Fruit fly (Drosophila melanogaster) whole organism, embryonic: ENCODE results near the gene CG4660.

Source experiments
- CG10147 ChIP-seq: fragments of 200-800 bp; sonication (Bioruptor generic); optimal IDR thresholded peaks from 2 replicates; lab custom pipeline; 2019; ENCODE audit warnings: missing biosample characterization, mild to moderate bottlenecking, missing genetic modification characterization, moderate library complexity
- CG10209 ChIP-seq: fragments of 200-800 bp; sonication (Bioruptor generic); optimal IDR thresholded peaks from 3 replicates; lab custom pipeline; 2017; ENCODE audit warnings: missing biosample characterization, mild to moderate bottlenecking, missing genetic modification characterization, missing genetic modification reagents
- CG15073 ChIP-seq: fragments of 200-800 bp; sonication (Bioruptor generic); optimal IDR thresholded peaks from 2 replicates; lab custom pipeline; 2016; ENCODE audit warnings: missing biosample characterization, missing genetic modification characterization
- CG15479 ChIP-seq: fragments of 200-800 bp; sonication (Bioruptor generic); optimal IDR thresholded peaks from 3 replicates; lab custom pipeline; 2019; ENCODE audit warnings: missing biosample characterization, mild to moderate bottlenecking, missing genetic modification characterization, moderate library complexity
- CG15696 ChIP-seq: fragments of 200-800 bp; sonication (Bioruptor generic); optimal IDR thresholded peaks from 2 replicates; lab custom pipeline; 2019; ENCODE audit warnings: missing biosample characterization, mild to moderate bottlenecking, missing genetic modification characterization, moderate library complexity
- CG16863 ChIP-seq: fragments of 200-800 bp; sonication (Bioruptor generic); optimal IDR thresholded peaks from 3 replicates; lab custom pipeline; 2016; ENCODE audit warnings: missing biosample characterization, missing genetic modification characterization
- CG18476 ChIP-seq: fragments of 200-800 bp; sonication (Bioruptor generic); optimal IDR thresholded peaks from 2 replicates; lab custom pipeline; 2016; ENCODE audit warnings: missing biosample characterization, mild to moderate bottlenecking, missing genetic modification characterization
- CG2202 ChIP-seq: fragments of 200-800 bp; sonication (Bioruptor generic); optimal IDR thresholded peaks from 2 replicates; lab custom pipeline; 2018; ENCODE audit warnings: missing biosample characterization, mild to moderate bottlenecking, missing genetic modification characterization
- CG30020 ChIP-seq: fragments of 200-800 bp; optimal IDR thresholded peaks from 2 replicates; lab custom pipeline; 2019; ENCODE audit warnings: missing biosample characterization, mild to moderate bottlenecking, missing genetic modification characterization, moderate library complexity
- CG3065 ChIP-seq: fragments of 200-800 bp; sonication (Bioruptor generic); optimal IDR thresholded peaks from 2 replicates; lab custom pipeline; 2016; ENCODE audit warnings: missing biosample characterization, missing genetic modification characterization
- CG32532 ChIP-seq: fragments of 200-800 bp; sonication (Bioruptor generic); IDR thresholded peaks from 2 replicates; pipeline ENCODE4 v1.3.6; 2022; ENCODE audit warnings: missing biosample characterization, missing genetic modification characterization
- CG34224 ChIP-seq: fragments of 200-800 bp; sonication (Bioruptor generic); IDR thresholded peaks from 3 replicates; pipeline ENCODE4 v1.3.6; 2022; ENCODE audit warnings: missing biosample characterization, missing genetic modification characterization; ENCODE audit not compliant: partially characterized antibody
- CG34376 ChIP-seq: fragments of 200-800 bp; sonication (Bioruptor generic); optimal IDR thresholded peaks from 2 replicates; lab custom pipeline; 2018; ENCODE audit warnings: missing biosample characterization, mild to moderate bottlenecking, missing genetic modification characterization
- CG4360 ChIP-seq: fragments of 200-800 bp; sonication (Bioruptor generic); IDR thresholded peaks from 2 replicates; pipeline ENCODE4 v1.3.6; 2022; ENCODE audit warnings: missing biosample characterization, missing genetic modification characterization
- CG4730 ChIP-seq: fragments of 200-800 bp; sonication (Bioruptor generic); IDR thresholded peaks from 2 replicates; pipeline ENCODE4 v1.3.6; 2022; ENCODE audit warnings: missing biosample characterization, missing genetic modification characterization
- CG5953 ChIP-seq: fragments of 200-800 bp; sonication (Bioruptor generic); IDR thresholded peaks from 2 replicates; pipeline ENCODE4 v1.3.6; 2022; ENCODE audit warnings: missing biosample characterization, missing genetic modification characterization
- CG6689 ChIP-seq: fragments of 200-800 bp; sonication (Bioruptor generic); IDR thresholded peaks from 2 replicates; pipeline ENCODE4 v1.3.6; 2022; ENCODE audit warnings: missing biosample characterization, missing genetic modification characterization
- CG7556 ChIP-seq: fragments of 200-800 bp; sonication (Bioruptor generic); optimal IDR thresholded peaks from 2 replicates; lab custom pipeline; 2017; ENCODE audit warnings: missing biosample characterization, mild to moderate bottlenecking, missing genetic modification characterization
- CG7745 ChIP-seq: fragments of 200-800 bp; sonication (Bioruptor generic); optimal IDR thresholded peaks from 2 replicates; lab custom pipeline; 2018; ENCODE audit warnings: missing biosample characterization, mild to moderate bottlenecking, missing genetic modification characterization, moderate library complexity
- CHES-1-like ChIP-seq: fragments of 200-800 bp; sonication (Bioruptor generic); optimal IDR thresholded peaks from 2 replicates; lab custom pipeline; 2016; ENCODE audit warnings: missing biosample characterization, missing genetic modification characterization
- CoRest ChIP-seq: fragments of 200-800 bp; sonication (Bioruptor generic); optimal IDR thresholded peaks from 3 replicates; lab custom pipeline; 2018; ENCODE audit warnings: missing biosample characterization, mild to moderate bottlenecking, missing genetic modification characterization, moderate library complexity
- Dad ChIP-seq: fragments of 200-800 bp; sonication (Bioruptor generic); optimal IDR thresholded peaks from 3 replicates; lab custom pipeline; 2016; ENCODE audit warnings: missing biosample characterization, missing genetic modification characterization
- Hr51 ChIP-seq, 2 experiments: fragments of 200-800 bp; sonication (Bioruptor generic); optimal IDR thresholded peaks; 2 replicates in 1 of 2; 3 replicates in 1 of 2; lab custom pipeline; 2016 to 2018; ENCODE audit warnings: missing biosample characterization in 2 of 2, missing genetic modification characterization in 2 of 2, mild to moderate bottlenecking in 1 of 2, moderate library complexity in 1 of 2
- Kr ChIP-seq: fragments of 200-800 bp; sonication (Bioruptor generic); optimal IDR thresholded peaks from 2 replicates; lab custom pipeline; 2017; ENCODE audit warnings: missing biosample characterization, mild to moderate bottlenecking, missing genetic modification characterization
- Mrtf ChIP-seq: fragments of 200-800 bp; sonication (Bioruptor generic); IDR thresholded peaks from 3 replicates; pipeline ENCODE4 v1.3.6; 2022; ENCODE audit warnings: missing biosample characterization, missing genetic modification characterization
- NfI ChIP-seq: fragments of 200-800 bp; sonication (Bioruptor generic); optimal IDR thresholded peaks from 3 replicates; lab custom pipeline; 2018; ENCODE audit warnings: missing biosample characterization, mild to moderate bottlenecking, missing genetic modification characterization, moderate library complexity
- Pdp1 ChIP-seq, 2 experiments: fragments of 200-800 bp; sonication (Bioruptor generic); optimal IDR thresholded peaks; 3 replicates each; lab custom pipeline; 2016; ENCODE audit warnings: missing biosample characterization in 2 of 2, missing genetic modification characterization in 2 of 2, mild to moderate bottlenecking in 1 of 2, moderate library complexity in 1 of 2
- Sox102F ChIP-seq: fragments of 200-800 bp; sonication (Bioruptor generic); optimal IDR thresholded peaks from 2 replicates; lab custom pipeline; 2018; ENCODE audit warnings: missing biosample characterization, mild to moderate bottlenecking, missing genetic modification characterization, moderate library complexity
- Spps ChIP-seq: fragments of 200-800 bp; sonication (Bioruptor generic); optimal IDR thresholded peaks from 2 replicates; lab custom pipeline; 2018; ENCODE audit warnings: missing biosample characterization, mild to moderate bottlenecking, missing genetic modification characterization
- bsh ChIP-seq, 2 experiments: fragments of 200-800 bp; sonication (Bioruptor generic); optimal IDR thresholded peaks; 2 replicates each; lab custom pipeline; 2017 to 2018; ENCODE audit warnings: mild to moderate bottlenecking in 2 of 2, missing biosample characterization in 2 of 2, missing genetic modification characterization in 2 of 2, moderate library complexity in 1 of 2
- chn ChIP-seq: fragments of 200-800 bp; sonication (Bioruptor generic); optimal IDR thresholded peaks from 2 replicates; lab custom pipeline; 2016; ENCODE audit warnings: missing biosample characterization, missing genetic modification characterization
- dm ChIP-seq: fragments of 200-800 bp; sonication (Bioruptor generic); optimal IDR thresholded peaks from 3 replicates; lab custom pipeline; 2016; ENCODE audit warnings: missing biosample characterization, missing genetic modification characterization
- dmrt11E ChIP-seq: fragments of 200-800 bp; sonication (Bioruptor generic); optimal IDR thresholded peaks from 3 replicates; lab custom pipeline; 2018; ENCODE audit warnings: missing biosample characterization, mild to moderate bottlenecking, missing genetic modification characterization, moderate library complexity
- dmrt99B ChIP-seq: fragments of 200-800 bp; sonication (Bioruptor generic); optimal IDR thresholded peaks from 2 replicates; lab custom pipeline; 2018; ENCODE audit warnings: missing biosample characterization, mild to moderate bottlenecking, missing genetic modification characterization, moderate library complexity
- esg ChIP-seq: fragments of 200-800 bp; sonication (Bioruptor generic); conservative IDR thresholded peaks from 2 replicates; pipeline ENCODE4 v1.3.6; 2022; ENCODE audit warnings: missing biosample characterization, missing genetic modification characterization
- eve ChIP-seq, 2 experiments: fragments of >200 bp; optimal IDR thresholded peaks; 2 replicates each; lab custom pipeline; 2017; ENCODE audit warnings: missing biosample characterization in 2 of 2, missing genetic modification characterization in 2 of 2
- gem ChIP-seq: fragments of 200-800 bp; sonication (Bioruptor generic); optimal IDR thresholded peaks from 2 replicates; lab custom pipeline; 2019; ENCODE audit warnings: missing biosample characterization, mild to moderate bottlenecking, missing genetic modification characterization, moderate library complexity
- hkb ChIP-seq, 2 experiments: fragments of 200-800 bp in 1 of 2; fragments of >200 bp in 1 of 2; sonication (Bioruptor generic) in 1 of 2; IDR thresholded peaks in 1 of 2; optimal IDR thresholded peaks in 1 of 2; 2 replicates each; pipeline versions ENCODE4 v1.3.6 to Lab custom; 2017 to 2022; ENCODE audit warnings: missing biosample characterization in 1 of 2, missing genetic modification characterization in 1 of 2
- knrl ChIP-seq: fragments of 200-800 bp; sonication (Bioruptor generic); IDR thresholded peaks from 3 replicates; pipeline ENCODE4 v1.3.6; 2022; ENCODE audit warnings: missing biosample characterization, missing genetic modification characterization; ENCODE audit not compliant: partially characterized antibody
- mld ChIP-seq: fragments of 200-800 bp; sonication (Bioruptor generic); IDR thresholded peaks from 3 replicates; pipeline ENCODE4 v1.3.6; 2022; ENCODE audit warnings: missing biosample characterization, missing genetic modification characterization; ENCODE audit not compliant: partially characterized antibody
- nmo ChIP-seq: fragments of 200-800 bp; sonication (Bioruptor generic); optimal IDR thresholded peaks from 2 replicates; lab custom pipeline; 2018; ENCODE audit warnings: missing biosample characterization, mild to moderate bottlenecking, missing genetic modification characterization, moderate library complexity
- psq ChIP-seq: fragments of 200-800 bp; sonication (Bioruptor generic); optimal IDR thresholded peaks from 2 replicates; lab custom pipeline; 2017; ENCODE audit warnings: missing biosample characterization, missing genetic modification characterization
- ro ChIP-seq: fragments of 200-800 bp; sonication (Bioruptor generic); IDR thresholded peaks from 2 replicates; pipeline ENCODE4 v1.3.6; 2022; ENCODE audit warnings: missing biosample characterization, missing genetic modification characterization
- sqz ChIP-seq: fragments of 200-800 bp; sonication (Bioruptor generic); optimal IDR thresholded peaks from 3 replicates; lab custom pipeline; 2018; ENCODE audit warnings: missing biosample characterization, mild to moderate bottlenecking, missing genetic modification characterization
- stc ChIP-seq: fragments of 200-800 bp; sonication (Bioruptor generic); IDR thresholded peaks from 2 replicates; pipeline ENCODE4 v1.3.6; 2022; ENCODE audit warnings: missing biosample characterization, missing genetic modification characterization
- zen2 ChIP-seq: fragments of 200-800 bp; sonication (Bioruptor generic); IDR thresholded peaks from 3 replicates; pipeline ENCODE4 v1.3.6; 2022; ENCODE audit warnings: missing biosample characterization, missing genetic modification characterization; ENCODE audit not compliant: partially characterized antibody

Gene CG4660

DNA sequence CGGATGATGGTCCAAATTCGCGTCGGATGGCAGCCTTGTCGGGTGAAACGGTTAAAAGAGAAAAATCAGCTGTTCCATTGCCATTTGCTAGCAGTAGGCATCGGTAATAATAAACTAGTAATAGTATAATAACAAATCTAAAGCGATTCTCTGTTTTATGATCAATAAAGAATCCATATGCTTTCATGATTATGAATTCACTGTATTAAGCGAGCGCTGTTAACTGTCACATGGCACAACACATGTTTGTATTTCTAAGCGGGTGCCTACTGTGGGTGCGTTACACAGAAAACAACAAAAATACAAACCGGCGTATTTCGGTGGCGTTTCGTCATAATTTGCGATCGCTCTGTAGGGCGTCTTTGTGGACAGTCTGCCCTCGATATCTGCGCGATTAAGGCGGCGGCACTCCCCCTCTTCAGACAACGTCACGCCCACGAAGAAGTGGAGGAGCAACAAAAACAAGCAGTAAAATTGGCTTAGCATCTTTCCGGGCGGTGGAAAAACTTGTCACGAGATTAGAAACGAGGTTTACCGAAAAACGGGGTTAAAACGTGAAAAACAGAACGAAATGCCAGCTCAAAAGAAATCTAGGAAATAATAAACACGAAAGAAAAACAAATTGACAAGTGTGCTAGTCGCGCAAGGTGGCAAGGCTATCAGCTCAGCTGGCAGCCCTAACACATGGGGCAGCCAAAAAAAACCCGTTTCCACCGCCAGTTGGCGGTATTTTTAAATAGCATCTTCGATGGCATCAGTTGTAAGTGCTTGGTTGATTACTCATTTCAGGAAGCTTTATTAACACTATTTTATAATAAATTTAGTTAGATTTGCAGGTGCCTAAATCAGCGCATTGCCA is 9.9 kb upstream of the CG4660 start, which contains the start of the genes Nep1 and Mipp2 (continued):
- peak; percentile 34 for TF ChIP-seq CoRest
- no peak for TF ChIP-seq psq (GFP tag; lab: Kevin White, UChicago)
- peak; percentile 21 to 28 for TF ChIP-seq Hr51 (GFP tag; optimal IDR thresholded peaks at IDR 0.05; lab: Kevin White, UChicago)
- TF ChIP-seq dmrt11E (tag; lab: Kevin White, UChicago), result no peak
- no peak for TF ChIP-seq Dad (GFP tag; lab: Kevin White, UChicago)
- TF ChIP-seq CG4730 (GFP tag; lab: Robert Waterston, UW), result 0 out of 2 replicates have a peak, but pooled peaks have one; percentile 12
- peak; percentile 38 for TF ChIP-seq CG3065
- peak; percentile 25 for TF ChIP-seq nmo (GFP tag; lab: Kevin White, UChicago)
- no peak for TF ChIP-seq Sox102F
- TF ChIP-seq CHES-1-like (GFP tag; lab: Kevin White, UChicago), result peak; percentile 40
- peak in 1 of 2 experiments; percentile 7 for TF ChIP-seq Pdp1 (GFP tag; optimal IDR thresholded peaks at IDR 0.05; lab: Kevin White, UChicago)
- no peak for TF ChIP-seq CG15479 (GFP tag; lab: Kevin White, UChicago)
- TF ChIP-seq CG32532 (GFP tag; lab: Robert Waterston, UW), result peak; percentile 54
- TF ChIP-seq CG16863 (GFP tag; lab: Kevin White, UChicago), result peak; percentile 29
- no peak for TF ChIP-seq Spps (tag; lab: Kevin White, UChicago)
- TF ChIP-seq CG7556 (GFP tag; lab: Kevin White, UChicago), result no peak
- TF ChIP-seq Mrtf (GFP tag; lab: Robert Waterston, UW), result 0 out of 3 replicates have a peak, but pooled peaks have one; percentile 19
- TF ChIP-seq dm (GFP tag; lab: Kevin White, UChicago), result peak; percentile 1
- TF ChIP-seq esg (GFP tag; lab: Robert Waterston, UW), result 0 out of 2 replicates have a peak, but pooled peaks have one; percentile 23
- TF ChIP-seq dmrt99B, result no peak
- TF ChIP-seq CG15073, result no peak
- peak; percentile 8 for TF ChIP-seq CG34376 (GFP tag; lab: Kevin White, UChicago)
- TF ChIP-seq ro, result no peak
- peak; percentile 33 for TF ChIP-seq NfI (GFP tag; lab: Kevin White, UChicago)
- TF ChIP-seq CG18476 (GFP tag; lab: Kevin White, UChicago), result no peak
- TF ChIP-seq CG2202 (tag; lab: Kevin White, UChicago), result no peak
- no peak for TF ChIP-seq CG7745 (tag; lab: Kevin White, UChicago)
- TF ChIP-seq Kr (GFP tag; lab: Kevin White, UChicago), result no peak
- no peak for TF ChIP-seq CG10147 (GFP tag; lab: Kevin White, UChicago)
- TF ChIP-seq gem (tag; lab: Kevin White, UChicago), result peak; percentile 57
- no peak for TF ChIP-seq sqz (GFP tag; lab: Kevin White, UChicago)
- no peak for TF ChIP-seq CG30020 (tag; lab: Kevin White, UChicago)
- TF ChIP-seq CG6689 (GFP tag; lab: Robert Waterston, UW), result peak; percentile 25; the same call in 1 of the 2 replicates
- TF ChIP-seq eve (GFP tag; optimal IDR thresholded peaks at IDR 0.05; lab: Kevin White, UChicago), result no peak
- TF ChIP-seq CG34224, result no peak
- no peak for TF ChIP-seq CG15696 (tag; lab: Kevin White, UChicago)
- TF ChIP-seq CG4360 (GFP tag; lab: Robert Waterston, UW), result 0 out of 2 replicates have a peak, but pooled peaks have one; percentile 5
- no peak for TF ChIP-seq mld (GFP tag; lab: Robert Waterston, UW)
- 0 out of 3 replicates have a peak, but pooled peaks have one; percentile 10 for TF ChIP-seq knrl (GFP tag; lab: Robert Waterston, UW)
- no peak for TF ChIP-seq CG5953
- peak; percentile 38 for TF ChIP-seq CG10209 (GFP tag; lab: Kevin White, UChicago)
- no peak for TF ChIP-seq hkb (optimal IDR thresholded peaks at IDR 0.05; lab: Kevin White, UChicago)
- TF ChIP-seq hkb (GFP tag; IDR thresholded peaks at IDR 0.05; lab: Robert Waterston, UW), result 0 out of 2 replicates have a peak, but pooled peaks have one; percentile 6
- peak; percentile 24 to 36 for TF ChIP-seq bsh (GFP tag; optimal IDR thresholded peaks at IDR 0.05; lab: Kevin White, UChicago)
- TF ChIP-seq stc (GFP tag; lab: Robert Waterston, UW), result 0 out of 2 replicates have a peak, but pooled peaks have one; percentile 46
- TF ChIP-seq chn (GFP tag; lab: Kevin White, UChicago), result no peak
- no peak for TF ChIP-seq zen2 (GFP tag; lab: Robert Waterston, UW)
